Fruit fly (Drosophila melanogaster) whole organism, embryonic: ENCODE data around the gene PIG-Q.
A peak's percentile ranks its signal among the peaks of the same experiment; 100 is the strongest.

Experiments
- Aef1 ChIP-seq: fragments of 200-800 bp; sonication (Bioruptor generic); IDR thresholded peaks from 3 replicates; pipeline ENCODE4 v1.3.6; 2022; ENCODE audit warnings: missing biosample characterization, missing genetic modification characterization
- CG10431 ChIP-seq: fragments of 200-800 bp; sonication (Bioruptor generic); optimal IDR thresholded peaks from 3 replicates; lab custom pipeline; 2018; ENCODE audit warnings: missing biosample characterization, mild to moderate bottlenecking, missing genetic modification characterization
- CG10543 ChIP-seq: fragments of 200-800 bp; sonication (Bioruptor generic); optimal IDR thresholded peaks from 3 replicates; lab custom pipeline; 2017; ENCODE audit warnings: missing biosample characterization, mild to moderate bottlenecking, missing genetic modification characterization, moderate library complexity
- CG10959 ChIP-seq: fragments of 200-800 bp; sonication (Bioruptor generic); IDR thresholded peaks from 2 replicates; pipeline ENCODE4 v1.3.6; 2022; ENCODE audit warnings: missing biosample characterization, missing genetic modification characterization
- CG12071 ChIP-seq: fragments of 200-800 bp; sonication (Bioruptor generic); optimal IDR thresholded peaks from 3 replicates; lab custom pipeline; 2018; ENCODE audit warnings: missing biosample characterization, mild to moderate bottlenecking, missing genetic modification characterization
- CG1603 ChIP-seq: fragments of 200-800 bp; sonication (Bioruptor generic); optimal IDR thresholded peaks from 2 replicates; lab custom pipeline; 2019; ENCODE audit warnings: missing biosample characterization, mild to moderate bottlenecking, missing genetic modification characterization, moderate library complexity
- CG17568 ChIP-seq: fragments of 200-800 bp; sonication (Bioruptor generic); optimal IDR thresholded peaks from 2 replicates; lab custom pipeline; 2018; ENCODE audit warnings: missing biosample characterization, mild to moderate bottlenecking, missing genetic modification characterization, moderate library complexity
- CG17829 ChIP-seq: fragments of 200-800 bp; optimal IDR thresholded peaks from 2 replicates; lab custom pipeline; 2019; ENCODE audit warnings: missing biosample characterization, mild to moderate bottlenecking, missing genetic modification characterization, moderate library complexity
- CG1832 ChIP-seq: fragments of 200-800 bp; sonication (Bioruptor generic); optimal IDR thresholded peaks from 2 replicates; lab custom pipeline; 2017; ENCODE audit warnings: missing biosample characterization, mild to moderate bottlenecking, missing genetic modification characterization, inconsistent platforms
- CG2889 ChIP-seq: fragments of 200-800 bp; sonication (Bioruptor generic); IDR thresholded peaks from 3 replicates; pipeline ENCODE4 v1.3.6; 2022; ENCODE audit warnings: missing biosample characterization, missing genetic modification characterization
- CG31365 ChIP-seq: fragments of 200-800 bp; sonication (Bioruptor generic); optimal IDR thresholded peaks from 2 replicates; lab custom pipeline; 2018; ENCODE audit warnings: missing biosample characterization, mild to moderate bottlenecking, missing genetic modification characterization
- CG3847 ChIP-seq: fragments of 200-800 bp; sonication (Bioruptor generic); IDR thresholded peaks from 2 replicates; pipeline ENCODE4 v1.3.6; 2022; ENCODE audit warnings: missing biosample characterization, missing genetic modification characterization
- CG4360 ChIP-seq: fragments of 200-800 bp; sonication (Bioruptor generic); IDR thresholded peaks from 2 replicates; pipeline ENCODE4 v1.3.6; 2022; ENCODE audit warnings: missing biosample characterization, missing genetic modification characterization
- CG5180 ChIP-seq: fragments of 200-800 bp; sonication (Bioruptor generic); optimal IDR thresholded peaks from 3 replicates; lab custom pipeline; 2017; ENCODE audit warnings: missing biosample characterization, missing genetic modification characterization, mild to moderate bottlenecking, moderate library complexity, missing genetic modification reagents
- CG7556 ChIP-seq: fragments of 200-800 bp; sonication (Bioruptor generic); optimal IDR thresholded peaks from 2 replicates; lab custom pipeline; 2017; ENCODE audit warnings: missing biosample characterization, mild to moderate bottlenecking, missing genetic modification characterization
- CTCF ChIP-seq: fragments of 200-800 bp; sonication (Bioruptor generic); optimal IDR thresholded peaks from 2 replicates; lab custom pipeline; 2017; ENCODE audit warnings: missing biosample characterization, mild to moderate bottlenecking, missing genetic modification characterization, moderate library complexity
- D19B ChIP-seq: fragments of 200-800 bp; sonication (Bioruptor generic); optimal IDR thresholded peaks from 2 replicates; lab custom pipeline; 2017; ENCODE audit warnings: missing biosample characterization, mild to moderate bottlenecking, missing genetic modification characterization
- Elba2 ChIP-seq: fragments of 200-800 bp; sonication (Bioruptor generic); optimal IDR thresholded peaks from 3 replicates; lab custom pipeline; 2016; ENCODE audit warnings: missing biosample characterization, missing genetic modification characterization
- HmgD ChIP-seq: fragments of 200-800 bp; sonication (Bioruptor generic); optimal IDR thresholded peaks from 3 replicates; lab custom pipeline; 2016; ENCODE audit warnings: missing biosample characterization, missing genetic modification characterization
- Hmr ChIP-seq: fragments of 200-800 bp; sonication (Bioruptor generic); optimal IDR thresholded peaks from 3 replicates; lab custom pipeline; 2017; ENCODE audit warnings: mild to moderate bottlenecking, missing biosample characterization, missing genetic modification reagents, missing genetic modification characterization
- MESR4 ChIP-seq: fragments of 200-800 bp; sonication (Bioruptor generic); optimal IDR thresholded peaks from 2 replicates; lab custom pipeline; 2018; ENCODE audit warnings: missing biosample characterization, mild to moderate bottlenecking, missing genetic modification characterization, moderate library complexity
- MTF-1 ChIP-seq: fragments of 200-800 bp; sonication (Bioruptor generic); optimal IDR thresholded peaks from 2 replicates; lab custom pipeline; 2018; ENCODE audit warnings: missing biosample characterization, mild to moderate bottlenecking, missing genetic modification characterization, borderline replicate concordance
- Nf-YA ChIP-seq: fragments of 200-800 bp; sonication (Bioruptor generic); IDR thresholded peaks from 2 replicates; pipeline ENCODE4 v1.3.6; 2022; ENCODE audit warnings: missing biosample characterization, missing genetic modification characterization
- Optix ChIP-seq: fragments of 200-800 bp; sonication (Bioruptor generic); IDR thresholded peaks from 3 replicates; pipeline ENCODE4 v1.3.6; 2022; ENCODE audit warnings: missing biosample characterization, missing genetic modification characterization
- Rfx ChIP-seq: fragments of 200-800 bp; sonication (Bioruptor generic); IDR thresholded peaks from 2 replicates; pipeline ENCODE4 v1.3.6; 2022; ENCODE audit warnings: missing biosample characterization, missing genetic modification characterization
- Scr ChIP-seq: fragments of 200-800 bp; sonication (Bioruptor generic); IDR thresholded peaks from 2 replicates; pipeline ENCODE4 v1.3.6; 2022; ENCODE audit warnings: missing biosample characterization, missing genetic modification characterization; ENCODE audit not compliant: partially characterized antibody
- Side ChIP-seq: fragments of 200-800 bp; sonication (Bioruptor generic); optimal IDR thresholded peaks from 2 replicates; lab custom pipeline; 2016; ENCODE audit warnings: missing biosample characterization, missing genetic modification characterization
- Vsx1 ChIP-seq: fragments of 200-800 bp; sonication (Bioruptor generic); optimal IDR thresholded peaks from 2 replicates; lab custom pipeline; 2017; ENCODE audit warnings: missing biosample characterization, mild to moderate bottlenecking, missing genetic modification characterization, missing genetic modification reagents
- amos ChIP-seq: fragments of 200-800 bp; sonication (Bioruptor generic); IDR thresholded peaks from 2 replicates; pipeline ENCODE4 v1.3.6; 2022; ENCODE audit warnings: missing biosample characterization, missing genetic modification characterization; ENCODE audit not compliant: partially characterized antibody
- bbx ChIP-seq: fragments of 200-800 bp; sonication (Bioruptor generic); IDR thresholded peaks from 2 replicates; pipeline ENCODE4 v1.3.6; 2022; ENCODE audit warnings: missing biosample characterization, missing genetic modification characterization; ENCODE audit not compliant: partially characterized antibody
- btn ChIP-seq: fragments of 200-800 bp; sonication (Bioruptor generic); optimal IDR thresholded peaks from 2 replicates; lab custom pipeline; 2016; ENCODE audit warnings: missing biosample characterization, missing genetic modification characterization
- cad ChIP-seq: fragments of >200 bp; optimal IDR thresholded peaks from 2 replicates; lab custom pipeline; 2017; ENCODE audit warnings: missing biosample characterization, missing genetic modification characterization
- chinmo ChIP-seq: fragments of 200-800 bp; sonication (Bioruptor generic); IDR thresholded peaks from 4 replicates; pipeline ENCODE4 v1.3.6; 2022; ENCODE audit warnings: missing biosample characterization, missing genetic modification characterization; ENCODE audit not compliant: partially characterized antibody
- chn ChIP-seq: fragments of 200-800 bp; sonication (Bioruptor generic); optimal IDR thresholded peaks from 2 replicates; lab custom pipeline; 2016; ENCODE audit warnings: missing biosample characterization, missing genetic modification characterization
- dati ChIP-seq: fragments of 200-800 bp; sonication (Bioruptor generic); IDR thresholded peaks from 2 replicates; pipeline ENCODE4 v1.3.6; 2022; ENCODE audit warnings: missing biosample characterization, missing genetic modification characterization
- eyg ChIP-seq: fragments of 200-800 bp; sonication (Bioruptor generic); optimal IDR thresholded peaks from 3 replicates; lab custom pipeline; 2016; ENCODE audit warnings: missing biosample characterization, missing genetic modification characterization
- gcm ChIP-seq: fragments of 200-800 bp; sonication (Bioruptor generic); optimal IDR thresholded peaks from 2 replicates; lab custom pipeline; 2019; ENCODE audit warnings: missing biosample characterization, mild to moderate bottlenecking, missing genetic modification characterization, moderate library complexity
- lola ChIP-seq, 3 experiments: fragments of >200 bp in 2 of 3; fragments of 200-800 bp in 1 of 3; sonication (Bioruptor generic) in 1 of 3; optimal IDR thresholded peaks; 2 replicates each; lab custom pipeline; 2017 to 2019; ENCODE audit warnings: missing biosample characterization in 3 of 3, missing genetic modification characterization in 3 of 3, mild to moderate bottlenecking in 1 of 3, moderate library complexity in 1 of 3
- lov ChIP-seq, 2 experiments: fragments of 200-800 bp in 1 of 2; fragments of >200 bp in 1 of 2; sonication (Bioruptor generic) in 1 of 2; IDR thresholded peaks in 1 of 2; optimal IDR thresholded peaks in 1 of 2; 2 replicates in 1 of 2; 3 replicates in 1 of 2; pipeline versions ENCODE4 v1.3.6 to Lab custom; 2017 to 2022; ENCODE audit warnings: missing biosample characterization in 1 of 2, missing genetic modification characterization in 1 of 2
- mirr ChIP-seq: fragments of 200-800 bp; sonication (Bioruptor generic); optimal IDR thresholded peaks from 3 replicates; lab custom pipeline; 2018; ENCODE audit warnings: missing biosample characterization, mild to moderate bottlenecking, missing genetic modification characterization
- nerfin-2 ChIP-seq: fragments of 200-800 bp; sonication (Bioruptor generic); IDR thresholded peaks from 2 replicates; pipeline ENCODE4 v1.3.6; 2022; ENCODE audit warnings: missing biosample characterization, missing genetic modification characterization; ENCODE audit not compliant: partially characterized antibody
- pfk ChIP-seq: fragments of 200-800 bp; sonication (Bioruptor generic); optimal IDR thresholded peaks from 2 replicates; lab custom pipeline; 2018; ENCODE audit warnings: missing biosample characterization, mild to moderate bottlenecking, missing genetic modification characterization, moderate library complexity
- sisA ChIP-seq: fragments of 200-800 bp; sonication (Bioruptor generic); IDR thresholded peaks from 2 replicates; pipeline ENCODE4 v1.3.6; 2022; ENCODE audit warnings: missing biosample characterization, missing genetic modification characterization
- slou ChIP-seq: fragments of 200-800 bp; sonication (Bioruptor generic); optimal IDR thresholded peaks from 3 replicates; lab custom pipeline; 2016; ENCODE audit warnings: missing biosample characterization, missing genetic modification characterization
- so ChIP-seq: fragments of 200-800 bp; sonication (Bioruptor generic); IDR thresholded peaks from 3 replicates; pipeline ENCODE4 v1.3.6; 2022; ENCODE audit warnings: missing biosample characterization, missing genetic modification characterization
- sr ChIP-seq: fragments of 200-800 bp; sonication (Bioruptor generic); IDR thresholded peaks from 3 replicates; pipeline ENCODE4 v1.3.6; 2022; ENCODE audit warnings: missing biosample characterization, missing genetic modification characterization
- sug ChIP-seq: fragments of 200-800 bp; optimal IDR thresholded peaks from 2 replicates; lab custom pipeline; 2019; ENCODE audit warnings: missing biosample characterization, mild to moderate bottlenecking, missing genetic modification characterization, moderate library complexity
- wek ChIP-seq: fragments of 200-800 bp; sonication (Bioruptor generic); optimal IDR thresholded peaks from 3 replicates; lab custom pipeline; 2018; ENCODE audit warnings: missing biosample characterization, mild to moderate bottlenecking, missing genetic modification characterization, moderate library complexity
- yki ChIP-seq: fragments of >200 bp; optimal IDR thresholded peaks from 3 replicates; lab custom pipeline; 2018

PIG-Q gene

DNA sequence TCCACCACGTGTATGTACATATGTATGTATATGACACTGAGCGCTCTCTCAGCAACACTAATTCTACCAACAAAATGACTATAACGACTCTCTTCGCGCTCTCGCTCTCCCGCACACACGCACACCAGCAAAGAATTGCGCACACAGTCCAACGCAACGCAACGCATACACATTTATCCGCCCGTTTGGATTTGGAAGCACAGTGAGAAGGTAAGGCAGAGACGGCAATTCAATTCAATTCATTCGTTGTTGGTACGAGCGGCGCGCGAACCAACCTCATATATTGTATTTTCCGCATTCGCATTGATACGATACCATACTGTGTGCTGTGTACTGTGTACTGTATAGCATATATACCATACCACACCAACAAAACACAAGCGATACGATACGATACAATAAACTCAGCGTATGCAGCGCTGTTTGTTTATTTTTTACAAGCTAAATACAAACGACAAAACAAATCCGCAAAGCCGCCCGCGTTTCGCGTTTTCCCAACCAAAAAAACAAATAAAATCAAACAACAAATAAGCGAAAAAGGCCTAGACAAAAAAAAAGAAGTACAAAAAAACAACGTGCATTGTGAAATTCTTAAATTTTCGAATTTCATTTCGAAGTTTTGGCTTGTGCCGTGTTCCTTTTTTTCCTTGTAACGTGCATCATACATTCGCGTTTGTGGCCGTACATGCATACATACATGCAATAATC, 25.4 kb upstream of the PIG-Q start, which contains the start of the genes CG9921 and Dsp1 (continued):
- TF ChIP-seq lola (GFP tag; optimal IDR thresholded peaks at IDR 0.05; lab: Kevin White, UChicago) (peak in 1 of 3 experiments; percentile 44), Side (GFP tag; lab: Kevin White, UChicago) (no peak), CG4360 (GFP tag; lab: Robert Waterston, UW) (no peak), CG1832 (GFP tag; lab: Kevin White, UChicago) (no peak), chinmo (peak; percentile 95), CG2889 (GFP tag; lab: Robert Waterston, UW) (no peak), yki (lab: Kevin White, UChicago) (peak; percentile 90), bbx (GFP tag; lab: Robert Waterston, UW) (peak; percentile 56; the same call in 1 of the 2 replicates), dati (GFP tag; lab: Robert Waterston, UW) (no peak), D19B (GFP tag; lab: Kevin White, UChicago) (no peak), gcm (GFP tag; lab: Kevin White, UChicago) (no peak), CG12071 (GFP tag; lab: Kevin White, UChicago) (peak; percentile 30), CG17829 (tag; lab: Kevin White, UChicago) (peak; percentile 1), mirr (GFP tag; lab: Kevin White, UChicago) (no peak), CG5180 (GFP tag; lab: Kevin White, UChicago) (no peak), CG10543 (GFP tag; lab: Kevin White, UChicago) (peak; percentile 49), CG7556 (GFP tag; lab: Kevin White, UChicago) (no peak), sr (GFP tag; lab: Robert Waterston, UW) (no peak), Vsx1 (GFP tag; lab: Kevin White, UChicago) (no peak), Rfx (GFP tag; lab: Robert Waterston, UW) (peak; percentile 32; the same call in 1 of the 2 replicates), nerfin-2 (GFP tag; lab: Robert Waterston, UW) (no peak), btn (GFP tag; lab: Kevin White, UChicago) (no peak), lov (optimal IDR thresholded peaks at IDR 0.05; lab: Kevin White, UChicago) (no peak), lov (GFP tag; IDR thresholded peaks at IDR 0.05; lab: Robert Waterston, UW) (no peak), MESR4 (GFP tag; lab: Kevin White, UChicago) (peak; percentile 28), CTCF (GFP tag; lab: Kevin White, UChicago) (no peak), Nf-YA (GFP tag; lab: Robert Waterston, UW) (no peak), pfk (GFP tag; lab: Kevin White, UChicago) (peak; percentile 63), CG31365 (tag; lab: Kevin White, UChicago) (no peak), Scr (GFP tag; lab: Robert Waterston, UW) (peak; percentile 33; the same call in 1 of the 2 replicates), CG1603 (tag; lab: Kevin White, UChicago) (peak; percentile 5), CG10959 (GFP tag; lab: Robert Waterston, UW) (no peak), Elba2 (GFP tag; lab: Kevin White, UChicago) (no peak), sisA (GFP tag; lab: Robert Waterston, UW) (no peak), HmgD (GFP tag; lab: Kevin White, UChicago) (no peak), cad (GFP tag; lab: Kevin White, UChicago) (peak; percentile 27), amos (peak; percentile 17; the same call in 1 of the 2 replicates), eyg (no peak), slou (GFP tag; lab: Kevin White, UChicago) (no peak), chn (no peak), sug (tag; lab: Kevin White, UChicago) (peak; percentile 26), Aef1 (GFP tag; lab: Robert Waterston, UW) (peak; percentile 38; the same call in 2 of the 3 replicates), wek (peak; percentile 53), MTF-1 (GFP tag; lab: Kevin White, UChicago) (peak; percentile 48), CG17568 (GFP tag; lab: Kevin White, UChicago) (no peak), CG3847 (GFP tag; lab: Robert Waterston, UW) (0 out of 2 replicates have a peak, but pooled peaks have one; percentile 6), so (GFP tag; lab: Robert Waterston, UW) (peak; percentile 15; the same call in 1 of the 3 replicates), Optix (GFP tag; lab: Robert Waterston, UW) (no peak), CG10431 (GFP tag; lab: Kevin White, UChicago) (no peak), Hmr (GFP tag; lab: Kevin White, UChicago) (peak; percentile 31)
